Worm (Caenorhabditis elegans) whole organism, early embryonic: Measurements from ENCODE around the gene clh-6.

Source experiments
- B0310.2 ChIP-seq: sonication (generic microtip); optimal IDR thresholded peaks from 2 replicates; lab custom pipeline; 2016; ENCODE audit warnings: mild to moderate bottlenecking, missing genetic modification characterization, missing compliant biosample characterization
- aly-1 ChIP-seq: sonication (generic microtip); optimal IDR thresholded peaks from 2 replicates; lab custom pipeline; 2016; ENCODE audit warnings: missing genetic modification characterization, missing compliant biosample characterization
- ama-1 ChIP-seq: fragments of 150-350 bp; optimal IDR thresholded peaks from 2 replicates; lab custom pipeline; 2014
- ets-7 ChIP-seq: sonication (generic microtip); optimal IDR thresholded peaks from 2 replicates; lab custom pipeline; 2016; ENCODE audit warnings: missing genotype, missing genetic modification characterization, missing compliant biosample characterization
- flt-1 ChIP-seq: fragments of 200-800 bp; sonication (Bioruptor generic); IDR thresholded peaks from 2 replicates; pipeline ENCODE4 v1.3.6; 2022; ENCODE audit warnings: missing genetic modification characterization, missing compliant biosample characterization
- hmbx-1 ChIP-seq: sonication (generic microtip); optimal IDR thresholded peaks from 2 replicates; lab custom pipeline; 2016; ENCODE audit warnings: mild to moderate bottlenecking, missing genetic modification characterization, missing compliant biosample characterization
- hmg-4 ChIP-seq: fragments of 200-800 bp; sonication (Bioruptor generic); optimal IDR thresholded peaks from 2 replicates; lab custom pipeline; 2018; ENCODE audit warnings: mild to moderate bottlenecking, missing genetic modification characterization, missing compliant biosample characterization
- hnd-1 ChIP-seq: sonication (generic microtip); optimal IDR thresholded peaks from 2 replicates; lab custom pipeline; 2016; ENCODE audit warnings: missing genetic modification characterization, missing compliant biosample characterization
- pes-1 ChIP-seq: fragments of 200-800 bp; sonication (Bioruptor generic); IDR thresholded peaks from 2 replicates; pipeline ENCODE4 v1.3.6; 2022; ENCODE audit warnings: missing genetic modification reagents, missing genetic modification characterization, missing compliant biosample characterization
- scrt-1 ChIP-seq: fragments of 200-800 bp; sonication (Bioruptor generic); IDR thresholded peaks from 2 replicates; pipeline ENCODE4 v1.3.6; 2022; ENCODE audit warnings: missing genetic modification characterization, missing compliant biosample characterization
- tbx-37 ChIP-seq: fragments of 200-800 bp; sonication (Bioruptor generic); conservative IDR thresholded peaks from 2 replicates; pipeline ENCODE4 v1.3.6; 2022; ENCODE audit warnings: missing genetic modification reagents, missing genetic modification characterization, missing compliant biosample characterization

DNA sequence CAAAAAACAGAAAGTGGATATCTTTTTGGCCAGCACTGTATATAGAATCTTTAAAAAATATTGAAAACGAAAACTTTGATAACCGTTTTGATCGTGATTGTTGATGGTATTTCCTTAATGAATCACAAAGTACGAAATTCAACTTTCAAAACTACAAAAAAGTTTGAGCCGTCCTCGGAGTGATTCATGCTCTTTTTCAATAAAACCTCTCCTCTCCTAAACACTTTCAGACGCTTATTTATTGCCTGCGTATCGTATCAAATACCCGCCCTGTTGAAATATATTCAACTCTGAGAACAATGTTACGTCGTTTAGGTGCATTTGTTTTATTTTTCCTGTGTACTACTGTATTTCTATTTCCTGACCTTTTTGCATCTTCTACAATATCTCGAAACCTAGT lies 42.2 kb downstream of the clh-6 start:
- TF ChIP-seq flt-1 (GFP tag; lab: Robert Waterston, UW) (no peak), hmbx-1 (tag; lab: Kevin White, UChicago) (no peak), B0310.2 (no peak), ama-1 (lab: Kevin White, UChicago) (no peak), tbx-37 (GFP tag; lab: Robert Waterston, UW) (no peak), ets-7 (tag; lab: Kevin White, UChicago) (no peak), hnd-1 (tag; lab: Kevin White, UChicago) (no peak), pes-1 (GFP tag; lab: Robert Waterston, UW) (no peak), scrt-1 (GFP tag; lab: Robert Waterston, UW) (no peak), hmg-4 (GFP tag; lab: Kevin White, UChicago) (no peak), aly-1 (no peak)
